Fruit fly (Drosophila melanogaster) whole organism, embryonic: ENCODE data around the gene CG2021.
A peak's percentile ranks its signal among the peaks of the same experiment; 100 is the strongest.

Source experiments
- Atf6 ChIP-seq: fragments of 200-800 bp; sonication (Bioruptor generic); IDR thresholded peaks from 2 replicates; pipeline ENCODE4 v1.3.6; 2022; ENCODE audit warnings: missing biosample characterization, missing genetic modification characterization
- CG12769 ChIP-seq: fragments of 200-800 bp; sonication (Bioruptor generic); optimal IDR thresholded peaks from 2 replicates; lab custom pipeline; 2019; ENCODE audit warnings: missing biosample characterization, mild to moderate bottlenecking, missing genetic modification characterization, moderate library complexity
- CG13296 ChIP-seq: fragments of 200-800 bp; sonication (Bioruptor generic); optimal IDR thresholded peaks from 3 replicates; lab custom pipeline; 2018; ENCODE audit warnings: missing biosample characterization, mild to moderate bottlenecking, missing genetic modification characterization
- CG13424 ChIP-seq: fragments of 200-800 bp; sonication (Bioruptor generic); optimal IDR thresholded peaks from 2 replicates; lab custom pipeline; 2019; ENCODE audit warnings: missing biosample characterization, mild to moderate bottlenecking, missing genetic modification characterization, moderate library complexity
- CG15073 ChIP-seq: fragments of 200-800 bp; sonication (Bioruptor generic); optimal IDR thresholded peaks from 2 replicates; lab custom pipeline; 2016; ENCODE audit warnings: missing biosample characterization, missing genetic modification characterization
- CG17568 ChIP-seq: fragments of 200-800 bp; sonication (Bioruptor generic); optimal IDR thresholded peaks from 2 replicates; lab custom pipeline; 2018; ENCODE audit warnings: missing biosample characterization, mild to moderate bottlenecking, missing genetic modification characterization, moderate library complexity
- CG1832 ChIP-seq: fragments of 200-800 bp; sonication (Bioruptor generic); optimal IDR thresholded peaks from 2 replicates; lab custom pipeline; 2017; ENCODE audit warnings: missing biosample characterization, mild to moderate bottlenecking, missing genetic modification characterization, inconsistent platforms
- CG2678 ChIP-seq: fragments of 200-800 bp; sonication (Bioruptor generic); optimal IDR thresholded peaks from 3 replicates; lab custom pipeline; 2019; ENCODE audit warnings: missing biosample characterization, mild to moderate bottlenecking, missing genetic modification characterization, moderate library complexity
- CG30403 ChIP-seq: fragments of 200-800 bp; sonication (Bioruptor generic); optimal IDR thresholded peaks from 3 replicates; lab custom pipeline; 2016; ENCODE audit warnings: missing biosample characterization, missing genetic modification characterization
- CG34224 ChIP-seq: fragments of 200-800 bp; sonication (Bioruptor generic); IDR thresholded peaks from 3 replicates; pipeline ENCODE4 v1.3.6; 2022; ENCODE audit warnings: missing biosample characterization, missing genetic modification characterization; ENCODE audit not compliant: partially characterized antibody
- CG34376 ChIP-seq: fragments of 200-800 bp; sonication (Bioruptor generic); optimal IDR thresholded peaks from 2 replicates; lab custom pipeline; 2018; ENCODE audit warnings: missing biosample characterization, mild to moderate bottlenecking, missing genetic modification characterization
- CG34422 ChIP-seq: fragments of 200-800 bp; sonication (Bioruptor generic); IDR thresholded peaks from 3 replicates; pipeline ENCODE4 v1.3.6; 2022; ENCODE audit warnings: missing biosample characterization, missing genetic modification characterization
- CG4404 ChIP-seq: fragments of 200-800 bp; sonication (Bioruptor generic); IDR thresholded peaks from 2 replicates; pipeline ENCODE4 v1.3.6; 2022; ENCODE audit warnings: missing biosample characterization, missing genetic modification characterization
- CG6765 ChIP-seq: fragments of 200-800 bp; sonication (Bioruptor generic); optimal IDR thresholded peaks from 3 replicates; lab custom pipeline; 2017; ENCODE audit warnings: missing biosample characterization, mild to moderate bottlenecking, missing genetic modification characterization
- CG8388 ChIP-seq: fragments of 200-800 bp; sonication (Bioruptor generic); optimal IDR thresholded peaks from 2 replicates; lab custom pipeline; 2019; ENCODE audit warnings: missing biosample characterization, mild to moderate bottlenecking, missing genetic modification characterization, moderate library complexity
- CG8924 ChIP-seq: fragments of 200-800 bp; optimal IDR thresholded peaks from 3 replicates; lab custom pipeline; 2019; ENCODE audit warnings: missing biosample characterization, mild to moderate bottlenecking, missing genetic modification characterization, moderate library complexity
- CrebB ChIP-seq: fragments of 200-800 bp; sonication (Bioruptor generic); optimal IDR thresholded peaks from 3 replicates; lab custom pipeline; 2018; ENCODE audit warnings: missing biosample characterization, mild to moderate bottlenecking, missing genetic modification characterization
- Deaf1 ChIP-seq: fragments of 200-800 bp; optimal IDR thresholded peaks from 3 replicates; lab custom pipeline; 2019; ENCODE audit warnings: missing biosample characterization, mild to moderate bottlenecking, missing genetic modification characterization, moderate library complexity
- Dek ChIP-seq: fragments of 200-800 bp; sonication (Bioruptor generic); optimal IDR thresholded peaks from 3 replicates; lab custom pipeline; 2019; ENCODE audit warnings: missing biosample characterization, mild to moderate bottlenecking, missing genetic modification characterization, moderate library complexity
- Doc2 ChIP-seq: fragments of 200-800 bp; sonication (Bioruptor generic); IDR thresholded peaks from 2 replicates; pipeline ENCODE4 v1.3.6; 2022; ENCODE audit warnings: missing biosample characterization, missing genetic modification characterization
- Dref ChIP-seq: fragments of 200-800 bp; sonication (Bioruptor generic); IDR thresholded peaks from 2 replicates; pipeline ENCODE4 v1.3.6; 2022; ENCODE audit warnings: missing biosample characterization, missing genetic modification characterization
- Drgx ChIP-seq: fragments of 200-800 bp; sonication (Bioruptor generic); IDR thresholded peaks from 2 replicates; pipeline ENCODE4 v1.3.6; 2022; ENCODE audit warnings: missing biosample characterization, missing genetic modification characterization
- Fer1 ChIP-seq: fragments of 200-800 bp; sonication (Bioruptor generic); optimal IDR thresholded peaks from 2 replicates; lab custom pipeline; 2017; ENCODE audit warnings: missing biosample characterization, mild to moderate bottlenecking, missing genetic modification characterization
- GATAe ChIP-seq: fragments of 200-800 bp; sonication (Bioruptor generic); conservative IDR thresholded peaks from 2 replicates; pipeline ENCODE4 v1.3.6; 2022; ENCODE audit warnings: missing biosample characterization, missing genetic modification characterization
- HLH4C ChIP-seq: fragments of 200-800 bp; sonication (Bioruptor generic); IDR thresholded peaks from 3 replicates; pipeline ENCODE4 v1.3.6; 2022; ENCODE audit warnings: missing biosample characterization, missing genetic modification characterization; ENCODE audit not compliant: partially characterized antibody
- Hey ChIP-seq: fragments of 200-800 bp; sonication (Bioruptor generic); optimal IDR thresholded peaks from 3 replicates; lab custom pipeline; 2018; ENCODE audit warnings: missing biosample characterization, mild to moderate bottlenecking, missing genetic modification characterization
- Hmr ChIP-seq: fragments of 200-800 bp; sonication (Bioruptor generic); optimal IDR thresholded peaks from 3 replicates; lab custom pipeline; 2017; ENCODE audit warnings: mild to moderate bottlenecking, missing biosample characterization, missing genetic modification reagents, missing genetic modification characterization
- Neu2 ChIP-seq: fragments of 200-800 bp; sonication (Bioruptor generic); optimal IDR thresholded peaks from 3 replicates; lab custom pipeline; 2016; ENCODE audit warnings: missing biosample characterization, missing genetic modification characterization, borderline replicate concordance
- NfI ChIP-seq: fragments of 200-800 bp; sonication (Bioruptor generic); optimal IDR thresholded peaks from 3 replicates; lab custom pipeline; 2018; ENCODE audit warnings: missing biosample characterization, mild to moderate bottlenecking, missing genetic modification characterization, moderate library complexity
- Scr ChIP-seq: fragments of 200-800 bp; sonication (Bioruptor generic); IDR thresholded peaks from 2 replicates; pipeline ENCODE4 v1.3.6; 2022; ENCODE audit warnings: missing biosample characterization, missing genetic modification characterization; ENCODE audit not compliant: partially characterized antibody
- Vsx1 ChIP-seq: fragments of 200-800 bp; sonication (Bioruptor generic); optimal IDR thresholded peaks from 2 replicates; lab custom pipeline; 2017; ENCODE audit warnings: missing biosample characterization, mild to moderate bottlenecking, missing genetic modification characterization, missing genetic modification reagents
- chinmo ChIP-seq: fragments of 200-800 bp; sonication (Bioruptor generic); IDR thresholded peaks from 4 replicates; pipeline ENCODE4 v1.3.6; 2022; ENCODE audit warnings: missing biosample characterization, missing genetic modification characterization; ENCODE audit not compliant: partially characterized antibody
- da ChIP-seq: fragments of 200-800 bp; sonication (Bioruptor generic); optimal IDR thresholded peaks from 2 replicates; lab custom pipeline; 2016; ENCODE audit warnings: missing biosample characterization, missing genetic modification characterization
- dati ChIP-seq: fragments of 200-800 bp; sonication (Bioruptor generic); IDR thresholded peaks from 2 replicates; pipeline ENCODE4 v1.3.6; 2022; ENCODE audit warnings: missing biosample characterization, missing genetic modification characterization
- fd64A ChIP-seq: fragments of 200-800 bp; sonication (Bioruptor generic); optimal IDR thresholded peaks from 3 replicates; lab custom pipeline; 2018; ENCODE audit warnings: missing biosample characterization, mild to moderate bottlenecking, missing genetic modification characterization
- gro ChIP-seq: fragments of 200-800 bp; sonication (Bioruptor generic); optimal IDR thresholded peaks from 2 replicates; lab custom pipeline; 2016; ENCODE audit warnings: missing biosample characterization, missing genetic modification characterization
- gt ChIP-seq: fragments of 200-800 bp; sonication (Bioruptor generic); IDR thresholded peaks from 2 replicates; pipeline ENCODE4 v1.3.6; 2022; ENCODE audit warnings: missing biosample characterization, missing genetic modification characterization
- ind ChIP-seq: fragments of 200-800 bp; sonication (Bioruptor generic); optimal IDR thresholded peaks from 3 replicates; lab custom pipeline; 2016; ENCODE audit warnings: missing biosample characterization, missing genetic modification characterization
- lab ChIP-seq: fragments of 200-800 bp; sonication (Bioruptor generic); optimal IDR thresholded peaks from 3 replicates; lab custom pipeline; 2017; ENCODE audit warnings: missing biosample characterization, missing genetic modification characterization, mild to moderate bottlenecking, moderate library complexity, missing genetic modification reagents
- nerfin-1 ChIP-seq: fragments of 200-800 bp; sonication (Bioruptor generic); optimal IDR thresholded peaks from 3 replicates; lab custom pipeline; 2019; ENCODE audit warnings: missing biosample characterization, mild to moderate bottlenecking, missing genetic modification characterization, moderate library complexity
- prd ChIP-seq, 3 experiments: fragments of >200 bp in 2 of 3; fragments of 200-800 bp in 1 of 3; sonication (Bioruptor generic) in 1 of 3; optimal IDR thresholded peaks in 2 of 3; IDR thresholded peaks in 1 of 3; 2 replicates in 2 of 3; 3 replicates in 1 of 3; pipeline versions ENCODE4 v1.3.6 to Lab custom; 2017 to 2022; ENCODE audit warnings: missing biosample characterization in 1 of 3, missing genetic modification characterization in 1 of 3
- run ChIP-seq: fragments of 200-800 bp; sonication (Bioruptor generic); optimal IDR thresholded peaks from 3 replicates; lab custom pipeline; 2018; ENCODE audit warnings: missing biosample characterization, mild to moderate bottlenecking, missing genetic modification characterization
- sim ChIP-seq: fragments of 200-800 bp; sonication (Bioruptor generic); IDR thresholded peaks from 2 replicates; pipeline ENCODE4 v1.3.6; 2022; ENCODE audit warnings: missing biosample characterization, missing genetic modification characterization
- so ChIP-seq: fragments of 200-800 bp; sonication (Bioruptor generic); IDR thresholded peaks from 3 replicates; pipeline ENCODE4 v1.3.6; 2022; ENCODE audit warnings: missing biosample characterization, missing genetic modification characterization
- tna ChIP-seq: fragments of 200-800 bp; sonication (Bioruptor generic); IDR thresholded peaks from 2 replicates; pipeline ENCODE4 v1.3.6; 2022; ENCODE audit warnings: missing biosample characterization, missing genetic modification characterization; ENCODE audit not compliant: partially characterized antibody
- wek ChIP-seq: fragments of 200-800 bp; sonication (Bioruptor generic); optimal IDR thresholded peaks from 3 replicates; lab custom pipeline; 2018; ENCODE audit warnings: missing biosample characterization, mild to moderate bottlenecking, missing genetic modification characterization, moderate library complexity
- z ChIP-seq: fragments of 200-800 bp; sonication (Bioruptor generic); IDR thresholded peaks from 3 replicates; pipeline ENCODE4 v1.3.6; 2022; ENCODE audit warnings: missing biosample characterization, missing genetic modification characterization

Gene CG2021

dm6 chr3L:1741655-1742551, 35.3 kb downstream of the CG2021 start (continued):
- TF ChIP-seq CrebB (tag; lab: Kevin White, UChicago) (peak; percentile 1), run (tag; lab: Kevin White, UChicago) (peak; percentile 45), CG34376 (GFP tag; lab: Kevin White, UChicago) (peak; percentile 92), gt (GFP tag; lab: Robert Waterston, UW) (no peak), Deaf1 (tag; lab: Kevin White, UChicago) (peak; percentile 51), chinmo (GFP tag; lab: Robert Waterston, UW) (peak; percentile 75; the same call in 3 of the 4 replicates), GATAe (GFP tag; lab: Robert Waterston, UW) (peak; percentile 72), Dek (tag; lab: Kevin White, UChicago) (no peak), CG17568 (GFP tag; lab: Kevin White, UChicago) (peak; percentile 58), Hmr (peak; percentile 37), CG13296 (GFP tag; lab: Kevin White, UChicago) (peak; percentile 60), CG6765 (no peak), NfI (GFP tag; lab: Kevin White, UChicago) (peak; percentile 2), Dref (GFP tag; lab: Robert Waterston, UW) (peak; percentile 21), nerfin-1 (peak; percentile 1), z (no peak), CG2678 (peak; percentile 30), Atf6 (GFP tag; lab: Robert Waterston, UW) (no peak; the same call in 1 of the 2 replicates), fd64A (GFP tag; lab: Kevin White, UChicago) (peak; percentile 14), so (GFP tag; lab: Robert Waterston, UW) (peak; percentile 39; the same call in 1 of the 3 replicates), CG15073 (no peak), CG13424 (no peak), dati (GFP tag; lab: Robert Waterston, UW) (no peak), sim (GFP tag; lab: Robert Waterston, UW) (no peak), gro (GFP tag; lab: Kevin White, UChicago) (peak; percentile 18), CG30403 (no peak), ind (GFP tag; lab: Kevin White, UChicago) (no peak), prd (optimal IDR thresholded peaks at IDR 0.05; lab: Kevin White, UChicago) (no peak), prd (GFP tag; IDR thresholded peaks at IDR 0.05; lab: Robert Waterston, UW) (0 out of 3 replicates have a peak, but pooled peaks have one; percentile 3), CG8388 (GFP tag; lab: Kevin White, UChicago) (peak; percentile 88), da (GFP tag; lab: Kevin White, UChicago) (no peak), CG1832 (GFP tag; lab: Kevin White, UChicago) (no peak), HLH4C (peak; percentile 50; the same call in 1 of the 3 replicates), Fer1 (GFP tag; lab: Kevin White, UChicago) (no peak), Hey (tag; lab: Kevin White, UChicago) (no peak), CG34422 (GFP tag; lab: Robert Waterston, UW) (no peak), tna (peak; percentile 41; the same call in 1 of the 2 replicates), lab (peak; percentile 40), Vsx1 (GFP tag; lab: Kevin White, UChicago) (peak; percentile 77), Doc2 (no peak), wek (GFP tag; lab: Kevin White, UChicago) (peak; percentile 17), CG8924 (tag; lab: Kevin White, UChicago) (no peak), CG4404 (no peak), Drgx (GFP tag; lab: Robert Waterston, UW) (no peak), Neu2 (GFP tag; lab: Kevin White, UChicago) (peak; percentile 84), CG12769 (peak; percentile 17), Scr (peak; percentile 20; the same call in 1 of the 2 replicates), CG34224 (GFP tag; lab: Robert Waterston, UW) (peak; percentile 33; the same call in 1 of the 3 replicates)
